Worm (Caenorhabditis elegans) whole organism, L3 larva: ENCODE measurements around the gene C23G10.2.

Experiments used
- R02D3.7 ChIP-seq: fragments of 150-350 bp; optimal IDR thresholded peaks from 2 replicates; lab custom pipeline; 2014; ENCODE audit warnings: missing biosample characterization, missing genetic modification characterization
- ZK546.5 ChIP-seq: sonication (generic microtip); optimal IDR thresholded peaks from 2 replicates; lab custom pipeline; 2017; ENCODE audit warnings: missing biosample characterization, missing genetic modification characterization
- aly-2 ChIP-seq: fragments of 150-350 bp; optimal IDR thresholded peaks from 2 replicates; lab custom pipeline; 2014; ENCODE audit warnings: missing biosample characterization, missing genetic modification characterization
- ama-1 ChIP-seq: fragments of 150-350 bp; optimal IDR thresholded peaks from 2 replicates; lab custom pipeline; 2018
- ceh-16 ChIP-seq: sonication (generic microtip); optimal IDR thresholded peaks from 2 replicates; lab custom pipeline; 2017; ENCODE audit warnings: missing biosample characterization, missing genetic modification characterization
- ceh-28 ChIP-seq: fragments of 150-350 bp; optimal IDR thresholded peaks from 2 replicates; lab custom pipeline; 2014; ENCODE audit warnings: missing biosample characterization, missing genetic modification reagents, missing genetic modification characterization
- ceh-82 ChIP-seq: fragments of 150-350 bp; optimal IDR thresholded peaks from 2 replicates; lab custom pipeline; 2014; ENCODE audit warnings: missing biosample characterization, missing genetic modification characterization
- ceh-9 ChIP-seq: sonication (generic microtip); optimal IDR thresholded peaks from 2 replicates; lab custom pipeline; 2018; ENCODE audit warnings: missing biosample characterization, missing genetic modification characterization
- daf-12 ChIP-seq: fragments of 150-350 bp; optimal IDR thresholded peaks from 2 replicates; lab custom pipeline; 2014; ENCODE audit warnings: missing biosample characterization, missing genetic modification reagents, missing genetic modification characterization
- egl-27 ChIP-seq: sonication (generic microtip); optimal IDR thresholded peaks from 4 replicates; lab custom pipeline; 2017; ENCODE audit warnings: missing biosample characterization, missing genetic modification reagents, missing genetic modification characterization
- egl-5 ChIP-seq: fragments of 150-350 bp; optimal IDR thresholded peaks from 2 replicates; lab custom pipeline; 2017; ENCODE audit warnings: missing biosample characterization, missing genetic modification reagents, missing genetic modification characterization, inconsistent platforms
- elt-1 ChIP-seq: fragments of 150-350 bp; optimal IDR thresholded peaks from 2 replicates; lab custom pipeline; 2014; ENCODE audit warnings: missing biosample characterization, missing genetic modification characterization
- elt-2 ChIP-seq: sonication (generic microtip); optimal IDR thresholded peaks from 2 replicates; lab custom pipeline; 2016; ENCODE audit warnings: missing genetic modification reagents, mild to moderate bottlenecking, missing genetic modification characterization, missing compliant biosample characterization
- elt-3 ChIP-seq, 3 experiments: fragments of 150-350 bp in 1 of 3; sonication (generic microtip) in 2 of 3; optimal IDR thresholded peaks; 2 replicates in 2 of 3; 4 replicates in 1 of 3; lab custom pipeline; 2014 to 2017; ENCODE audit warnings: missing biosample characterization in 3 of 3, missing genetic modification characterization in 3 of 3
- eor-1 ChIP-seq, 2 experiments: fragments of 150-350 bp; optimal IDR thresholded peaks; 2 replicates each; lab custom pipeline; 2014 to 2018; ENCODE audit warnings: missing biosample characterization in 2 of 2, missing genetic modification characterization in 2 of 2
- fkh-10 ChIP-seq: sonication (generic microtip); optimal IDR thresholded peaks from 2 replicates; lab custom pipeline; 2017; ENCODE audit warnings: missing biosample characterization, missing genetic modification reagents, missing genetic modification characterization
- fkh-2 ChIP-seq: fragments of 150-350 bp; optimal IDR thresholded peaks from 2 replicates; lab custom pipeline; 2014; ENCODE audit warnings: missing biosample characterization, missing genetic modification reagents, missing genetic modification characterization
- fos-1 ChIP-seq: fragments of 150-350 bp; optimal IDR thresholded peaks from 2 replicates; lab custom pipeline; 2014; ENCODE audit warnings: missing biosample characterization, missing genetic modification characterization
- hmg-11 ChIP-seq: sonication (generic microtip); optimal IDR thresholded peaks from 2 replicates; lab custom pipeline; 2016; ENCODE audit warnings: missing genetic modification characterization, missing compliant biosample characterization
- jun-1 ChIP-seq: fragments of 150-350 bp; optimal IDR thresholded peaks from 2 replicates; lab custom pipeline; 2014; ENCODE audit warnings: missing biosample characterization, missing genetic modification reagents, missing genetic modification characterization
- lin-15B ChIP-seq: fragments of 150-350 bp; optimal IDR thresholded peaks from 2 replicates; lab custom pipeline; 2014; ENCODE audit warnings: missing biosample characterization, missing genetic modification characterization
- lin-39 ChIP-seq: fragments of 150-350 bp; optimal IDR thresholded peaks from 2 replicates; lab custom pipeline; 2018; ENCODE audit warnings: missing biosample characterization, missing genetic modification reagents, missing genetic modification characterization
- lsy-12 ChIP-seq: sonication (generic microtip); optimal IDR thresholded peaks from 2 replicates; lab custom pipeline; 2016; ENCODE audit warnings: mild to moderate bottlenecking, missing genetic modification characterization, missing compliant biosample characterization
- mdl-1 ChIP-seq: fragments of 150-350 bp; optimal IDR thresholded peaks from 2 replicates; lab custom pipeline; 2014; ENCODE audit warnings: missing biosample characterization, missing genetic modification characterization
- mml-1 ChIP-seq: fragments of 150-350 bp; sonication (generic microtip); optimal IDR thresholded peaks from 3 replicates; lab custom pipeline; 2014; ENCODE audit warnings: missing biosample characterization, missing genetic modification characterization
- nfya-1 ChIP-seq: sonication (generic microtip); optimal IDR thresholded peaks from 2 replicates; lab custom pipeline; 2017; ENCODE audit warnings: missing genetic modification characterization, mild to moderate bottlenecking, missing compliant biosample characterization, antibody characterized with exemption, moderate library complexity; ENCODE audit not compliant: insufficient read depth
- nhr-11 ChIP-seq: fragments of 150-350 bp; optimal IDR thresholded peaks from 2 replicates; lab custom pipeline; 2014; ENCODE audit warnings: missing biosample characterization, missing genetic modification characterization
- nhr-12 ChIP-seq: fragments of 150-350 bp; optimal IDR thresholded peaks from 2 replicates; lab custom pipeline; 2014; ENCODE audit warnings: missing biosample characterization, missing genetic modification characterization
- nhr-23 ChIP-seq: fragments of 150-350 bp; optimal IDR thresholded peaks from 2 replicates; lab custom pipeline; 2014; ENCODE audit warnings: missing biosample characterization, missing genetic modification reagents, missing genetic modification characterization
- nhr-237 ChIP-seq: fragments of 150-350 bp; optimal IDR thresholded peaks from 2 replicates; lab custom pipeline; 2014; ENCODE audit warnings: missing biosample characterization, missing genetic modification characterization
- nhr-25 ChIP-seq: sonication (generic microtip); optimal IDR thresholded peaks from 2 replicates; lab custom pipeline; 2017; ENCODE audit warnings: missing biosample characterization, missing genetic modification characterization
- nhr-28 ChIP-seq: fragments of 150-350 bp; optimal IDR thresholded peaks from 2 replicates; lab custom pipeline; 2014; ENCODE audit warnings: missing biosample characterization, missing genetic modification characterization
- nhr-43 ChIP-seq: sonication (generic microtip); optimal IDR thresholded peaks from 2 replicates; lab custom pipeline; 2016; ENCODE audit warnings: mild to moderate bottlenecking, missing genetic modification characterization, missing compliant biosample characterization; ENCODE audit not compliant: poor library complexity, severe bottlenecking
- nhr-67 ChIP-seq: fragments of 150-350 bp; optimal IDR thresholded peaks from 2 replicates; lab custom pipeline; 2014; ENCODE audit warnings: missing biosample characterization, missing genetic modification characterization
- nhr-76 ChIP-seq: fragments of 150-350 bp; sonication (generic microtip); optimal IDR thresholded peaks from 5 replicates; lab custom pipeline; 2014; ENCODE audit warnings: missing biosample characterization, missing genetic modification characterization
- nhr-77 ChIP-seq: fragments of 150-350 bp; optimal IDR thresholded peaks from 2 replicates; lab custom pipeline; 2014; ENCODE audit warnings: missing biosample characterization, missing genetic modification characterization
- pha-4 ChIP-seq: fragments of 150-350 bp; optimal IDR thresholded peaks from 2 replicates; lab custom pipeline; 2014; ENCODE audit warnings: missing biosample characterization, missing genetic modification reagents, missing genetic modification characterization
- pqm-1 ChIP-seq: fragments of 150-350 bp; optimal IDR thresholded peaks from 2 replicates; lab custom pipeline; 2017; ENCODE audit warnings: missing biosample characterization, missing genetic modification characterization, inconsistent platforms
- sea-2 ChIP-seq: fragments of 150-350 bp; sonication (generic microtip); optimal IDR thresholded peaks from 4 replicates; lab custom pipeline; 2014; ENCODE audit warnings: missing biosample characterization, missing genetic modification reagents, missing genetic modification characterization
- skn-1 ChIP-seq: fragments of 150-350 bp; optimal IDR thresholded peaks from 2 replicates; lab custom pipeline; 2014; ENCODE audit warnings: missing biosample characterization, missing genetic modification characterization
- snpc-4 ChIP-seq: fragments of 150-350 bp; optimal IDR thresholded peaks from 2 replicates; lab custom pipeline; 2014; ENCODE audit warnings: missing biosample characterization, missing genetic modification characterization
- tbx-2 ChIP-seq: sonication (generic microtip); optimal IDR thresholded peaks from 2 replicates; lab custom pipeline; 2016; ENCODE audit warnings: mild to moderate bottlenecking, missing genetic modification characterization, missing compliant biosample characterization
- unc-39 ChIP-seq: sonication (generic microtip); optimal IDR thresholded peaks from 4 replicates; lab custom pipeline; 2017; ENCODE audit warnings: missing biosample characterization, missing genetic modification characterization
- unc-62 ChIP-seq: fragments of 150-350 bp; sonication (generic microtip); optimal IDR thresholded peaks from 4 replicates; lab custom pipeline; 2014; ENCODE audit warnings: missing biosample characterization, missing genetic modification reagents, missing genetic modification characterization
- zag-1 ChIP-seq: fragments of 150-350 bp; optimal IDR thresholded peaks from 2 replicates; lab custom pipeline; 2014; ENCODE audit warnings: missing biosample characterization, missing genetic modification characterization
- ztf-11 ChIP-seq: fragments of 150-350 bp; optimal IDR thresholded peaks from 2 replicates; lab custom pipeline; 2014; ENCODE audit warnings: missing biosample characterization, missing genetic modification characterization
- ztf-4 ChIP-seq: fragments of 150-350 bp; optimal IDR thresholded peaks from 2 replicates; lab custom pipeline; 2014; ENCODE audit warnings: missing biosample characterization, missing genetic modification characterization

Gene C23G10.2

DNA sequence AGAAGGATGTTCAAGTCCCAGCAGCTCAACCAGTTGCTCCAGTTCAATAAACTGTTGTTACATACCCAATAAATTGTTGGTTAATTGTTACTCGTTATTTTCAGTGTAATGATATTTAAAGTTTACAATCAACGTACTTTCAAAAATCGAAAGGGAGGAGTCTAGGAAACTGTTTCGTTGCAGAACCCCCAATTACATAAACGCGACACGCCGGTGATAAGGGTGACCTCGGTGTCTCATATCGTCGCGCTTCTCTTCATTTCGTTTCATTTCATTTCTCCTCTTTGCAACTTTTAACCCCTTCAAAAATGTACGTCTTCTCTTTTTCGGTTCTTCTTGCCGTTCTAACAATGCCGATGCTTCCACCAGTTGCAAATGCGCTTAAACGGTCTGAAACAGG is at the start of gene C23G10.2:
Gene C23G10.2, plus strand, starts transcription at position 184 of the 400 bp plus-strand sequence.
- no peak for TF ChIP-seq ceh-28 (tag; lab: Kevin White, UChicago)
- TF ChIP-seq zag-1 = no peak
- peak; percentile 18 for TF ChIP-seq elt-2 (tag; lab: Kevin White, UChicago)
- TF ChIP-seq nhr-25 (tag; lab: Kevin White, UChicago) = peak; percentile 28
- TF ChIP-seq nhr-67 (tag; lab: Kevin White, UChicago) = no peak
- TF ChIP-seq, all 47 proteins: peak for 2

DNA sequence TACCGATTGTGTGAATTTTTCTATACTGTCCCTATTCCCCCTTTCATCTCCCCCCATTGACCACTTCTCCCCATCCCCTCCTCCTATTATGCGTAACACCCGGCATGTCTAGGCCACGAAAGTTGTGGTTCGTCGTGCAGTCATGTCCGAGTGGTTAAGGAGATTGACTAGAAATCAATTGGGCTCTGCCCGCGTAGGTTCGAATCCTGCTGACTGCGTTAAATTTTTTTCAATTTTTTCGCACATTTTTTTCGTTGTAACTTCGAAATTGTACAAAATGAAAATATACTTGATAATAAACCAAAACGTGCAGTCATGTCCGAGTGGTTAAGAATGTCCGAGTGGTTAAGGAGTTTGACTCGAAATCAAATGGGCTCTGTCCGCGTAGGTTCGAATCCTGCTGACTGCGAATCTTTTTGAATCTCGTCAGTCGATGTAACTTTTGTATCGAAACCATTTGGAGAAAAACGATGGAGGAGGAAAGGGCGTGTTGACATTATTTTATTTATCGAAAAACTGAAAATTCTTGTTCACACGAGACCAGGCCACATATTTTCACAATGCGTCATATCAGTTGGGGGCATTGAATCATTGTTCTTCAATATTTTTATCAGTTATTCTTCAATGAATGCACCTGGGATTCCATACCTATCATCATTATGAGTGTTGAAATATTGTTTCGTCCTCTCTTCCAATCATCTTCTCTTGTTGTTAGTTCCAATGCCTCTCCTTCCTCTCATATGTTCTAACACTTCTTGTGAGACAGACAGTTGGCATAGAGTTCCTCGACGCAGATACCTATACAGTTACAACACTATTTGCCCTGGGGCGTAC is 49.0 kb upstream of the C23G10.2 start, which contains the start of gene nfm-1:
Gene nfm-1, plus strand, starts transcription at position 812 of the 834 bp plus-strand sequence.
- TF ChIP-seq fos-1 (tag; lab: Kevin White, UChicago) (no peak), nhr-43 (peak; percentile 55), ceh-28 (tag; lab: Kevin White, UChicago) (peak; percentile 42), mml-1 (no peak), nhr-25 (tag; lab: Kevin White, UChicago) (peak; percentile 48), nhr-77 (tag; lab: Kevin White, UChicago) (no peak), fkh-2 (no peak), lin-15B (peak; percentile 48), pha-4 (tag; lab: Kevin White, UChicago) (peak; percentile 54), ceh-16 (tag; lab: Kevin White, UChicago) (no peak), nhr-237 (no peak), nhr-28 (tag; lab: Kevin White, UChicago) (no peak), lin-39 (tag; lab: Kevin White, UChicago) (no peak), elt-1 (tag; lab: Kevin White, UChicago) (no peak), unc-62 (GFP tag; lab: Kevin White, UChicago) (no peak), ztf-11 (tag; lab: Kevin White, UChicago) (no peak), daf-12 (no peak), sea-2 (GFP tag; lab: Kevin White, UChicago) (no peak), ama-1 (lab: Kevin White, UChicago) (no peak), nhr-11 (no peak), egl-27 (tag; lab: Kevin White, UChicago) (peak; percentile 64), elt-3 (tag; optimal IDR thresholded peaks at IDR 0.05; lab: Kevin White, UChicago) (peak in 1 of 3 experiments; percentile 44), skn-1 (tag; lab: Kevin White, UChicago) (peak; percentile 47), nfya-1 (tag; lab: Kevin White, UChicago) (peak; percentile 68), elt-2 (tag; lab: Kevin White, UChicago) (peak; percentile 94), fkh-10 (GFP tag; lab: Kevin White, UChicago) (peak; percentile 47), nhr-67 (tag; lab: Kevin White, UChicago) (no peak), unc-39 (tag; lab: Kevin White, UChicago) (no peak), snpc-4 (tag; lab: Kevin White, UChicago) (peak; percentile 27), eor-1 (tag; optimal IDR thresholded peaks at IDR 0.05; lab: Kevin White, UChicago) (no peak), nhr-76 (tag; lab: Kevin White, UChicago) (no peak), egl-5 (tag; lab: Kevin White, UChicago) (peak; percentile 38), lsy-12 (tag; lab: Kevin White, UChicago) (peak; percentile 55), hmg-11 (tag; lab: Kevin White, UChicago) (peak; percentile 68), ztf-4 (no peak), tbx-2 (tag; lab: Kevin White, UChicago) (peak; percentile 20), zag-1 (no peak), R02D3.7 (tag; lab: Kevin White, UChicago) (peak; percentile 5), ceh-82 (tag; lab: Kevin White, UChicago) (no peak), ZK546.5 (tag; lab: Kevin White, UChicago) (no peak), nhr-23 (peak; percentile 63), aly-2 (tag; lab: Kevin White, UChicago) (peak; percentile 22), mdl-1 (no peak), ceh-9 (tag; lab: Kevin White, UChicago) (no peak), pqm-1 (tag; lab: Kevin White, UChicago) (peak; percentile 60), jun-1 (peak; percentile 78), nhr-12 (no peak)
